Fruit fly (Drosophila melanogaster): ENCODE measurements around the gene U4-U6-60K.

- TF ChIP-seq Snoo (tag; optimal IDR thresholded peaks at IDR 0.05) = no peak
- TF ChIP-seq CG8159 (tag; optimal IDR thresholded peaks at IDR 0.05) = no peak
- TF ChIP-seq Pif1B (GFP tag; optimal IDR thresholded peaks at IDR 0.05) = no peak
- TF ChIP-seq Pif1A (GFP tag; optimal IDR thresholded peaks at IDR 0.05) = no peak
- TF ChIP-seq CG10348 (GFP tag; IDR thresholded peaks at IDR 0.05) = no peak
- TF ChIP-seq CG9948 (tag; optimal IDR thresholded peaks at IDR 0.05) = no peak
- no peak for TF ChIP-seq CG15710 (tag; optimal IDR thresholded peaks at IDR 0.05)
- no peak for TF ChIP-seq CG32121 (GFP tag; IDR thresholded peaks at IDR 0.05)
- no peak for TF ChIP-seq rn (GFP tag; IDR thresholded peaks at IDR 0.05)
- no peak for TF ChIP-seq CG13204 (GFP tag; optimal IDR thresholded peaks at IDR 0.05)
Observed at dm6 chr3L:17513492-17513891, 220 bp downstream of the U4-U6-60K start.

All from whole organism, pupa.